Fruit fly (Drosophila melanogaster) whole organism, prepupa: ENCODE measurements around the gene CG34328.

Experiments used
- CG10631 ChIP-seq: fragments of 200-800 bp; sonication (Bioruptor generic); optimal IDR thresholded peaks from 2 replicates; lab custom pipeline; 2016; ENCODE audit warnings: missing biosample characterization, missing genetic modification characterization
- CG1621 ChIP-seq: fragments of 200-800 bp; sonication (Bioruptor generic); optimal IDR thresholded peaks from 3 replicates; lab custom pipeline; 2018; ENCODE audit warnings: missing biosample characterization, mild to moderate bottlenecking, missing genetic modification characterization
- CG31627 ChIP-seq: fragments of 200-800 bp; sonication (Bioruptor generic); optimal IDR thresholded peaks from 3 replicates; lab custom pipeline; 2016; ENCODE audit warnings: missing biosample characterization, missing genetic modification characterization
- CG6276 ChIP-seq: fragments of 200-800 bp; sonication (Bioruptor generic); optimal IDR thresholded peaks from 2 replicates; lab custom pipeline; 2017; ENCODE audit warnings: missing biosample characterization, mild to moderate bottlenecking, missing genetic modification characterization
- CG6792 ChIP-seq: fragments of 200-800 bp; sonication (Bioruptor generic); optimal IDR thresholded peaks from 3 replicates; lab custom pipeline; 2016; ENCODE audit warnings: missing biosample characterization, missing genetic modification characterization
- CG9139 ChIP-seq: fragments of 200-800 bp; sonication (Bioruptor generic); optimal IDR thresholded peaks from 3 replicates; lab custom pipeline; 2017; ENCODE audit warnings: missing biosample characterization, mild to moderate bottlenecking, missing genetic modification characterization
- Gug ChIP-seq: fragments of 200-800 bp; sonication (Bioruptor generic); IDR thresholded peaks from 2 replicates; pipeline ENCODE4 v1.3.6; 2022; ENCODE audit warnings: missing biosample characterization, missing genetic modification characterization
- Hr39 ChIP-seq: fragments of 200-800 bp; sonication (Bioruptor generic); optimal IDR thresholded peaks from 2 replicates; lab custom pipeline; 2016; ENCODE audit warnings: missing biosample characterization, missing genetic modification characterization
- dac ChIP-seq: fragments of 200-800 bp; sonication (Bioruptor generic); optimal IDR thresholded peaks from 2 replicates; lab custom pipeline; 2017; ENCODE audit warnings: missing biosample characterization, mild to moderate bottlenecking, missing genetic modification characterization
- dsx ChIP-seq: fragments of 200-800 bp; optimal IDR thresholded peaks from 3 replicates; lab custom pipeline; 2019; ENCODE audit warnings: missing biosample characterization, mild to moderate bottlenecking, missing genetic modification characterization, moderate library complexity; ENCODE audit not compliant: poor library complexity, severe bottlenecking
- fd59A ChIP-seq: fragments of 200-800 bp; sonication (Bioruptor generic); optimal IDR thresholded peaks from 2 replicates; lab custom pipeline; 2017; ENCODE audit warnings: missing biosample characterization, mild to moderate bottlenecking, missing genetic modification characterization, missing genetic modification reagents
- svp ChIP-seq: fragments of 200-800 bp; sonication (Bioruptor generic); peaks from one replicate; lab custom pipeline; 2016; ENCODE audit warnings: missing biosample characterization, missing genetic modification characterization
- topi ChIP-seq: fragments of 200-800 bp; sonication (Bioruptor generic); optimal IDR thresholded peaks from 3 replicates; lab custom pipeline; 2016; ENCODE audit warnings: missing biosample characterization, missing genetic modification characterization
- vri ChIP-seq: fragments of 200-800 bp; sonication (Bioruptor generic); optimal IDR thresholded peaks from 3 replicates; lab custom pipeline; 2016; ENCODE audit warnings: missing biosample characterization, mild to moderate bottlenecking, missing genetic modification characterization

DNA sequence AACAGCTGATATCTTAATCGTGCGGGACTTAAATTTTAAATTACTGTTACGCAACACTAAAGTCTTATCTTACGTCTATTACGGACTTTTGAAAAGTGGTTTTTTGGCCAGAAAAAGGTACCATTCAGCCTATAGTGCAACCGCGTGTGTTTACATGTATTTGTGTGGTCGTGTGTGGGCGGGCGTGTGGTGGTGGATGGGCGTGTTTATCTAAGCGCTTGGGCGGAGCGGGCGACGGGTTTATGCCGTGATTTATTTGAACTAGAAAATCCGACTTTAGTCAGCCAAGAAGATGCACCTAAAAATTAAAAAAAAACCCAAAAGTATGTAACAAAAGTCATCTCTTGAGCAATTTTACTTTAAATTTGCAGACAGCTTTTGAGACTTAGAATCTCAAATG lies 36.4 kb downstream of the CG34328 start:
- TF ChIP-seq CG10631 (GFP tag; lab: Kevin White, UChicago), result no peak
- TF ChIP-seq CG1621 (tag; lab: Kevin White, UChicago), result no peak
- no peak for TF ChIP-seq CG9139
- no peak for TF ChIP-seq dsx
- no peak for TF ChIP-seq Hr39
- TF ChIP-seq topi (GFP tag; lab: Kevin White, UChicago), result no peak
- no peak for TF ChIP-seq CG6792 (GFP tag; lab: Kevin White, UChicago)
- no peak for TF ChIP-seq vri (GFP tag; lab: Kevin White, UChicago)
- TF ChIP-seq Gug, result no peak
- TF ChIP-seq svp (GFP tag; lab: Kevin White, UChicago), result no peak
- no peak for TF ChIP-seq CG31627
- TF ChIP-seq fd59A, result no peak
- TF ChIP-seq dac (GFP tag; lab: Kevin White, UChicago), result no peak
- no peak for TF ChIP-seq CG6276 (GFP tag; lab: Kevin White, UChicago)
